Worm (Caenorhabditis elegans): ENCODE data around the gene F54C8.7.

F54C8.7 gene

ce11 chrIII:9406600-9406999 is 47.3 kb downstream of the F54C8.7 start, which contains the start of gene T26G10.1 (continued):
- TF ChIP-seq C34F6.9 (tag; optimal IDR thresholded peaks at IDR 0.05) (peak; percentile 36), gmeb-1 (tag; optimal IDR thresholded peaks at IDR 0.05) (peak; percentile 81), mdl-1 (tag; optimal IDR thresholded peaks at IDR 0.05) (no peak)

Data from whole organism, L2 larva.